Fruit fly (Drosophila melanogaster): Measurements from ENCODE around the gene GstO1.

The GstO1 gene

dm6 chr3L:8525691-8526421 is 1.2 kb upstream of the GstO1 start (continued):
- TF ChIP-seq Hr3 (GFP tag; optimal IDR thresholded peaks at IDR 0.05): peak; percentile 22
- TF ChIP-seq CG15696 (tag; optimal IDR thresholded peaks at IDR 0.05): peak; percentile 38
- TF ChIP-seq Kr (GFP tag; optimal IDR thresholded peaks at IDR 0.05): no peak
- TF ChIP-seq CG17385 (GFP tag; optimal IDR thresholded peaks at IDR 0.05): peak; percentile 15
- TF ChIP-seq unpg (GFP tag; optimal IDR thresholded peaks at IDR 0.05): peak; percentile 33
- TF ChIP-seq CG4424 (GFP tag; optimal IDR thresholded peaks at IDR 0.05): peak; percentile 13
- TF ChIP-seq pho (GFP tag; optimal IDR thresholded peaks at IDR 0.05): peak; percentile 64
- TF ChIP-seq Sox100B (GFP tag; optimal IDR thresholded peaks at IDR 0.05): peak; percentile 33
- TF ChIP-seq zfh2 (GFP tag; optimal IDR thresholded peaks at IDR 0.05): peak; percentile 58
- peak; percentile 39; the same call in 1 of the 2 replicates for TF ChIP-seq sob (GFP tag; IDR thresholded peaks at IDR 0.05)
- peak; percentile 1 for TF ChIP-seq ERR (GFP tag; optimal IDR thresholded peaks at IDR 0.05)
- TF ChIP-seq CG9215 (GFP tag; IDR thresholded peaks at IDR 0.05): peak; percentile 41; the same call in 1 of the 2 replicates
- TF ChIP-seq CG1647 (GFP tag; optimal IDR thresholded peaks at IDR 0.05): peak; percentile 4
- TF ChIP-seq CG7839 (tag; optimal IDR thresholded peaks at IDR 0.05): peak; percentile 42
- peak; percentile 36 for TF ChIP-seq Hand (GFP tag; optimal IDR thresholded peaks at IDR 0.05)
- peak; percentile 15 for TF ChIP-seq Abd-B (GFP tag; optimal IDR thresholded peaks at IDR 0.05)
- peak; percentile 7; the same call in 1 of the 2 replicates for TF ChIP-seq Adf1 (GFP tag; IDR thresholded peaks at IDR 0.05)
- no peak for TF ChIP-seq CG3726 (GFP tag; IDR thresholded peaks at IDR 0.05)
- TF ChIP-seq klu (GFP tag; IDR thresholded peaks at IDR 0.05): no peak
- TF ChIP-seq CG34376 (GFP tag; optimal IDR thresholded peaks at IDR 0.05): peak; percentile 73
- no peak for TF ChIP-seq CG5245 (GFP tag; optimal IDR thresholded peaks at IDR 0.05)
- TF ChIP-seq CG13296 (GFP tag; optimal IDR thresholded peaks at IDR 0.05): peak; percentile 58
- TF ChIP-seq jigr1 (GFP tag; IDR thresholded peaks at IDR 0.05): no peak
- no peak for TF ChIP-seq danr (GFP tag; IDR thresholded peaks at IDR 0.05)
- TF ChIP-seq Oli (tag; optimal IDR thresholded peaks at IDR 0.05): peak; percentile 23
- peak; percentile 9 for TF ChIP-seq ATbp (GFP tag; optimal IDR thresholded peaks at IDR 0.05)
- peak; percentile 30; the same call in 1 of the 2 replicates for TF ChIP-seq lmd (GFP tag; IDR thresholded peaks at IDR 0.05)
- TF ChIP-seq fd96Cb (tag; optimal IDR thresholded peaks at IDR 0.05): no peak
- no peak for TF ChIP-seq cas (GFP tag; IDR thresholded peaks at IDR 0.05)
- peak; percentile 26 for TF ChIP-seq nau (GFP tag; optimal IDR thresholded peaks at IDR 0.05)
- TF ChIP-seq unc-4 (GFP tag; IDR thresholded peaks at IDR 0.05; ENCODE audit: partially characterized antibody): no peak
- TF ChIP-seq HLH54F (GFP tag; optimal IDR thresholded peaks at IDR 0.05): peak; percentile 38
- TF ChIP-seq Ets65A (GFP tag): peak; percentile 48
- peak; percentile 51 for TF ChIP-seq Dip3 (GFP tag; optimal IDR thresholded peaks at IDR 0.05)
- peak; percentile 62 for TF ChIP-seq grau (tag; optimal IDR thresholded peaks at IDR 0.05)
- no peak for TF ChIP-seq zen (tag; optimal IDR thresholded peaks at IDR 0.05)
- TF ChIP-seq CG17568 (GFP tag; optimal IDR thresholded peaks at IDR 0.05): peak; percentile 35
- peak; percentile 22 for TF ChIP-seq Sox102F (GFP tag; optimal IDR thresholded peaks at IDR 0.05)
- TF ChIP-seq Dek (tag; optimal IDR thresholded peaks at IDR 0.05): peak; percentile 43
- peak; percentile 19 for TF ChIP-seq CG17359 (tag; optimal IDR thresholded peaks at IDR 0.05)
- peak; percentile 79 for TF ChIP-seq CG2678 (tag; optimal IDR thresholded peaks at IDR 0.05)
- no peak for TF ChIP-seq tup (GFP tag; optimal IDR thresholded peaks at IDR 0.05)
- TF ChIP-seq Nf-YC (tag; optimal IDR thresholded peaks at IDR 0.05): peak; percentile 31
- 0 out of 2 replicates have a peak, but pooled peaks have one; percentile 26 for TF ChIP-seq CG31441 (GFP tag; IDR thresholded peaks at IDR 0.05)
- no peak for TF ChIP-seq en (GFP tag; optimal IDR thresholded peaks at IDR 0.05)
- TF ChIP-seq CG7786 (GFP tag; optimal IDR thresholded peaks at IDR 0.05): peak; percentile 57
- peak; percentile 24 for TF ChIP-seq CG15514 (GFP tag; optimal IDR thresholded peaks at IDR 0.05)
- TF ChIP-seq CG8359 (GFP tag; optimal IDR thresholded peaks at IDR 0.05; ENCODE audit: borderline replicate concordance): peak; percentile 17
- peak; percentile 63 for TF ChIP-seq Fer1 (GFP tag; optimal IDR thresholded peaks at IDR 0.05)

Data from whole organism, embryonic.